Worm (Caenorhabditis elegans): ENCODE results near the gene ZK697.14.

ce11 chrV:1749053-1749452 is 6.4 kb downstream of the ZK697.14 start, which contains the start of gene ZK697.8:
- TF ChIP-seq med-1 (GFP tag; optimal IDR thresholded peaks at IDR 0.05; ENCODE audit: insufficient read depth) (no peak), flt-1 (GFP tag; IDR thresholded peaks at IDR 0.05) (no peak), ztf-29 (GFP tag; IDR thresholded peaks at IDR 0.05) (no peak), klf-2 (GFP tag; conservative IDR thresholded peaks at IDR 0.05) (no peak), T22C8.4 (GFP tag; IDR thresholded peaks at IDR 0.05) (no peak)

All from whole organism, midembryonic.